Fruit fly (Drosophila melanogaster) whole organism: ENCODE data around the gene spn-B.
A peak's percentile ranks its signal among the peaks of the same experiment; 100 is the strongest.

Experiments used
- CG8478 ChIP-seq: fragments of >200 bp; optimal IDR thresholded peaks from 2 replicates; lab custom pipeline; 2018; ENCODE audit warnings: inconsistent platforms
- Dll ChIP-seq: fragments of >200 bp; optimal IDR thresholded peaks from 2 replicates; lab custom pipeline; 2017
- EcR ChIP-seq, 2 experiments: fragments of >200 bp; optimal IDR thresholded peaks; 2 replicates each; lab custom pipeline; 2017; ENCODE audit warnings: missing biosample characterization in 2 of 2, missing genetic modification characterization in 2 of 2, missing genetic modification reagents in 2 of 2
- pan ChIP-seq: fragments of >200 bp; optimal IDR thresholded peaks from 2 replicates; lab custom pipeline; 2017
- psq ChIP-seq: fragments of >200 bp; optimal IDR thresholded peaks from 2 replicates; lab custom pipeline; 2017
- usp ChIP-seq: fragments of >200 bp; optimal IDR thresholded peaks from 2 replicates; lab custom pipeline; 2017; ENCODE audit warnings: missing biosample characterization, missing genetic modification characterization, mixed read lengths

Gene spn-B

dm6 chr3R:14299891-14300290, 28.0 kb upstream of the spn-B start:
- TF ChIP-seq pan (lab: Kevin White, UChicago) (no peak), Dll (lab: Kevin White, UChicago) (no peak), EcR (GFP tag; optimal IDR thresholded peaks at IDR 0.05; lab: Kevin White, UChicago) (no peak), CG8478 (no peak), psq (lab: Kevin White, UChicago) (no peak), usp (GFP tag; lab: Kevin White, UChicago) (no peak)

- TF ChIP-seq usp (GFP tag; lab: Kevin White, UChicago) (no peak), CG8478 (no peak), EcR (GFP tag; optimal IDR thresholded peaks at IDR 0.05; lab: Kevin White, UChicago) (no peak), Dll (lab: Kevin White, UChicago) (no peak)
Measured at dm6 chr3R:14302128-14302527, 25.7 kb upstream of the spn-B start, which contains the start of gene IFT54. IFT54 (plus strand) TSS chr3R:14302428.

dm6 chr3R:14307972-14308673, 19.7 kb upstream of the spn-B start:
- no peak for TF ChIP-seq EcR (GFP tag; optimal IDR thresholded peaks at IDR 0.05; lab: Kevin White, UChicago)
- TF ChIP-seq CG8478 = peak; percentile 22

dm6 chr3R:14308801-14309217, 19.0 kb upstream of the spn-B start, which contains the start of gene Polr2I:
Polr2I (plus strand) TSS chr3R:14309089.
- TF ChIP-seq usp (GFP tag; lab: Kevin White, UChicago) (no peak), Dll (lab: Kevin White, UChicago) (no peak), CG8478 (no peak), psq (lab: Kevin White, UChicago) (no peak)

dm6 chr3R:14310062-14310461, 17.8 kb upstream of the spn-B start, which contains the start of gene CG31321:
CG31321 (plus strand) TSS chr3R:14310362.
- no peak for TF ChIP-seq pan (lab: Kevin White, UChicago)
- no peak for TF ChIP-seq Dll (lab: Kevin White, UChicago)
- TF ChIP-seq CG8478 = no peak
- TF ChIP-seq psq (lab: Kevin White, UChicago) = no peak
- TF ChIP-seq EcR (GFP tag; optimal IDR thresholded peaks at IDR 0.05; lab: Kevin White, UChicago) = no peak
- no peak for TF ChIP-seq usp (GFP tag; lab: Kevin White, UChicago)

- TF ChIP-seq Dll (lab: Kevin White, UChicago) (no peak), pan (lab: Kevin White, UChicago) (no peak), usp (GFP tag; lab: Kevin White, UChicago) (no peak), CG8478 (no peak), EcR (GFP tag; optimal IDR thresholded peaks at IDR 0.05; lab: Kevin White, UChicago) (no peak), psq (lab: Kevin White, UChicago) (no peak)
Measured at dm6 chr3R:14311027-14311426, 16.8 kb upstream of the spn-B start.

dm6 chr3R:14314554-14314953, 13.3 kb upstream of the spn-B start, which contains the start of gene Crz:
Crz (plus strand) TSS chr3R:14314854.
- no peak for TF ChIP-seq usp (GFP tag; lab: Kevin White, UChicago)
- no peak for TF ChIP-seq pan (lab: Kevin White, UChicago)
- TF ChIP-seq psq (lab: Kevin White, UChicago) = no peak
- no peak for TF ChIP-seq CG8478
- no peak for TF ChIP-seq Dll (lab: Kevin White, UChicago)
- no peak for TF ChIP-seq EcR (GFP tag; optimal IDR thresholded peaks at IDR 0.05; lab: Kevin White, UChicago)

- TF ChIP-seq Dll (lab: Kevin White, UChicago) = no peak
- TF ChIP-seq usp (GFP tag; lab: Kevin White, UChicago) = no peak
- TF ChIP-seq EcR (GFP tag; optimal IDR thresholded peaks at IDR 0.05; lab: Kevin White, UChicago) = no peak
- TF ChIP-seq CG8478 = no peak
- TF ChIP-seq psq (lab: Kevin White, UChicago) = no peak
- no peak for TF ChIP-seq pan (lab: Kevin White, UChicago)
Measured at dm6 chr3R:14315912-14316444, 11.9 kb upstream of the spn-B start, which contains the start of gene Set8. Set8 (plus strand) TSS chr3R:14316038.

dm6 chr3R:14326250-14327112, 1.4 kb upstream of the spn-B start, which contains the start of the genes Afti and ATPsynE:
Afti (minus strand) TSS chr3R:14326689.
ATPsynE (plus strand) TSS chr3R:14326947.
- TF ChIP-seq CG8478 (peak; percentile 68), psq (lab: Kevin White, UChicago) (no peak)

dm6 chr3R:14327113-14327466, 761 bp upstream of the spn-B start:
- TF ChIP-seq usp (GFP tag; lab: Kevin White, UChicago) (no peak), Dll (lab: Kevin White, UChicago) (no peak)

dm6 chr3R:14329549-14329948, 1.7 kb downstream of the spn-B start:
- TF ChIP-seq pan (lab: Kevin White, UChicago) (no peak), usp (GFP tag; lab: Kevin White, UChicago) (no peak), EcR (GFP tag; optimal IDR thresholded peaks at IDR 0.05; lab: Kevin White, UChicago) (no peak), Dll (lab: Kevin White, UChicago) (no peak), psq (lab: Kevin White, UChicago) (no peak), CG8478 (no peak)

- TF ChIP-seq EcR (GFP tag; optimal IDR thresholded peaks at IDR 0.05; lab: Kevin White, UChicago) = no peak
- no peak for TF ChIP-seq usp (GFP tag; lab: Kevin White, UChicago)
- TF ChIP-seq pan (lab: Kevin White, UChicago) = no peak
- TF ChIP-seq CG8478 = no peak
- no peak for TF ChIP-seq Dll (lab: Kevin White, UChicago)
- no peak for TF ChIP-seq psq (lab: Kevin White, UChicago)
Measured at dm6 chr3R:14330654-14331053, 2.8 kb downstream of the spn-B start.
